Fruit fly (Drosophila melanogaster) Kc167 (cell line): Measurements from ENCODE around the gene aqz.

Source experiments
- Sin3A ChIP-seq: fragments of >200 bp; optimal IDR thresholded peaks from 2 replicates; lab custom pipeline; 2018; ENCODE audit warnings: missing external identifiers
- psq ChIP-seq: fragments of >200 bp; optimal IDR thresholded peaks from 2 replicates; lab custom pipeline; 2017; ENCODE audit warnings: missing external identifiers

- TF ChIP-seq Sin3A (lab: Kevin White, UChicago): no peak
- no peak for TF ChIP-seq psq
Measured at dm6 chr3R:8854619-8855206, 34.2 kb upstream of the aqz start.
